Worm (Caenorhabditis elegans) whole organism, L4/young adult: Measurements from ENCODE around the gene Y4C6B.2.

Experiments
- W03F9.2 ChIP-seq: fragments of 150-350 bp; optimal IDR thresholded peaks from 2 replicates; lab custom pipeline; 2014; ENCODE audit warnings: missing biosample characterization, missing genetic modification characterization
- dao-5 ChIP-seq: sonication (generic microtip); optimal IDR thresholded peaks from 2 replicates; lab custom pipeline; 2016; ENCODE audit warnings: missing genotype, missing genetic modification characterization, moderate library complexity, missing compliant biosample characterization
- him-1 ChIP-seq: sonication (generic microtip); optimal IDR thresholded peaks from 2 replicates; lab custom pipeline; 2016; ENCODE audit warnings: missing genotype, missing genetic modification reagents, missing genetic modification characterization, missing compliant biosample characterization

The Y4C6B.2 gene

ce11 chrIV:5366567-5366966 lies 27.2 kb downstream of the Y4C6B.2 start, which contains the start of gene sand-1:
Gene sand-1, plus strand, starts transcription at chrIV:5366867.
- TF ChIP-seq dao-5 (no peak), W03F9.2 (tag; lab: Kevin White, UChicago) (no peak), him-1 (tag; lab: Kevin White, UChicago) (no peak)

ce11 chrIV:5367899-5368298 lies 28.5 kb downstream of the Y4C6B.2 start:
- TF ChIP-seq W03F9.2 (tag; lab: Kevin White, UChicago) (no peak), him-1 (tag; lab: Kevin White, UChicago) (no peak), dao-5 (no peak)

- TF ChIP-seq W03F9.2 (tag; lab: Kevin White, UChicago) (peak; percentile 46), him-1 (tag; lab: Kevin White, UChicago) (no peak)
Measured at ce11 chrIV:5368860-5369259, 29.5 kb downstream of the Y4C6B.2 start.

DNA sequence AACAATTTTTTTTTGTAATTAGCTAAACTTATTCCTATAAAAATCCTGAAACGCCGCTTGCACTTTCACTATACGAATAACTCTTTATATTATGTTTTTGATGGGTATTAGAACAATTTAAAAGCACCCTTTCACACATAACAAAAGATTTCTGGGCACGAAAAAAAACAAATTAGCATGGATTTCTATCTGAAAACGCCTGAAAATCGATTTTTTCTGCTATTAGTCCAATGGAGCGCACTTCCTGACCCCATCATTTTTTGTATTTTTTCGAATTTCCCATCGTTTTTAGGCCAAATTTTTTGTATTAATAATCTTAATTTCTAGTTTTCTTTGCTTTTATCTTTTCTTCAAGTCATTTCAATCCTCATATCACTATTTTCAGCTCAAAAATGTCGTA lies 30.0 kb downstream of the Y4C6B.2 start, which contains the start of gene F41H10.3:
TSS of gene F41H10.3 (plus strand) at position 388 of the 400 bp plus-strand sequence.
- TF ChIP-seq dao-5 (no peak), W03F9.2 (tag; lab: Kevin White, UChicago) (no peak), him-1 (tag; lab: Kevin White, UChicago) (no peak)

ce11 chrIV:5370914-5371313 lies 31.5 kb downstream of the Y4C6B.2 start:
- no peak for TF ChIP-seq him-1 (tag; lab: Kevin White, UChicago)
- no peak for TF ChIP-seq dao-5
- no peak for TF ChIP-seq W03F9.2 (tag; lab: Kevin White, UChicago)

DNA sequence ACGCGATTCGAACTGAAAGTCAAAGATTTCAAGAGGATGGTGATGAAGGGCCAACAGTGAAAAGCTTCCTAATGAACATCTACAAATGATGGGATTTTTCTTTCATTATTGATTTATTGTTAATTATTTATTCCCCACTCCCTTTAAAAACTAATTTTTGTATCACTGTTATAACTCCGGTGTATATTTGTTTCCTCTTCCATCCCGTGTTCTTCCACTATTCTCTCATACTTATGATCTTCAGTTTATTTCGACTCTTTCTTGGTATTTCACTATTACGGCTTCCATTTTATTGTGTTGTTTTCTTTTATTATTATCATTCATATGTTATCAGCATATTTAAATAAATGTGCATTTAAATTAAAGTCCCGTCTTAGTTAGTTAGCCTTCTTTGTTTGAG lies 34.9 kb downstream of the Y4C6B.2 start:
- TF ChIP-seq W03F9.2 (tag; lab: Kevin White, UChicago) = no peak
- TF ChIP-seq him-1 (tag; lab: Kevin White, UChicago) = no peak
- TF ChIP-seq dao-5 = no peak

DNA sequence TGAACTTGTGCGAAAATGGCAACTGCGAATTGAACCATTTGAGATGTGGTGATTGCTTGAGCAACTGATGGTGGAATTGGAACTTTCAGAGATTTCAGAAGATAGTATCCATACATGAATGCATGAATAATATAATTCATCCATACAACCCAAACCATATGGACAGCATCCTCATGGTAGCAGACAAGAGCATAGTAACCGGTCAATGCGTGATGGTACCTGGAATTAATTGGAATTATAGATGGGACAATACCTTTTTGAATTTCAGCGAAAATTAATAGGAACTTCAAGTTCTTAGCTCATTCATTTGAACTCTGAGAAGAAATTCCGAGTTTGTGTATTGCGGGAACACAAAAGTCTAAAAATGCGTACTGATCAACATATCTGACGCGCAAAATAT lies 35.6 kb downstream of the Y4C6B.2 start:
- no peak for TF ChIP-seq dao-5
- TF ChIP-seq him-1 (tag; lab: Kevin White, UChicago) = no peak
- no peak for TF ChIP-seq W03F9.2 (tag; lab: Kevin White, UChicago)

- TF ChIP-seq W03F9.2 (tag; lab: Kevin White, UChicago) = no peak
- TF ChIP-seq him-1 (tag; lab: Kevin White, UChicago) = no peak
- TF ChIP-seq dao-5 = no peak
Measured at ce11 chrIV:5377062-5377461, 37.7 kb downstream of the Y4C6B.2 start, which contains the start of gene elo-5. Gene elo-5, minus strand, starts transcription at chrIV:5377117.

DNA sequence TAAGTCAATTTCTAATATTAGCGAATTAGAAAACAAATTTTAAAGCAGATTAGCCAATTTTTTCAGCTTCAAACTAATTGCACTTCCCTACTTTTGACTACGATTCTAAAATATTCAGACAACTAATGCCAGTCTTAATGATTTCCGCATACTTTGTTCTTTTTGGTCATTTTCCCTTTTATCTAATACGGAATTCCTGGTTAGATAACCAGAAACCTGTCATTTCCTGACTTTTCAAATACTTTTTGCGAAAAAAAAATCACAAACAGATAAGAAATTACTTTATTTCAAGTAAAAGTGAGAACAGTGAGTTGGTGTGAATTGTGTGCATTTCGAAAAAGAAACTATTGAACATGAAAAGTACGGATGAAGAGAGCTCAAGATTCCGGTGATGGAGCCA lies 40.8 kb downstream of the Y4C6B.2 start:
- TF ChIP-seq W03F9.2 (tag; lab: Kevin White, UChicago) = no peak
- TF ChIP-seq dao-5 = no peak
- TF ChIP-seq him-1 (tag; lab: Kevin White, UChicago) = no peak

DNA sequence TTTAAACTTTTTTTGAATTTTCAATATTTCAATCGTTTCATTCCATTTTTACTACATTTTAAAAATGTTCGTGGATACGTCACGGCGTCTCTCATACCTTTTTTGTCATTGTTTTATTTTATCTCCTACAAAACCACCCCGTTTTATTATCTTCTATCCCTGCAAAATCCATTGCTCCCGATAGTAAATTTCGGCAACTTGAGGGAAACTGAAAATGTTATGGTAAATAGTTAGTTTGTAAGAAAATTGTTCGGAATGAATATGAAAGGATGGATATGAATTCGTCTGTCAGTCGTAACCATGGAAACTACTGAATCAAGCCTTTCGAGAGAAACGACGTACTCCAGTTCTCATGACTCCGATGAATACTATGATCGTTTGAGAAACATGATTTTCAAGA lies 42.0 kb downstream of the Y4C6B.2 start, which contains the start of gene F41H10.2:
TSS of gene F41H10.2 (plus strand) at position 301 of the 400 bp plus-strand sequence.
- TF ChIP-seq W03F9.2 (tag; lab: Kevin White, UChicago) = no peak
- no peak for TF ChIP-seq dao-5
- TF ChIP-seq him-1 (tag; lab: Kevin White, UChicago) = no peak

DNA sequence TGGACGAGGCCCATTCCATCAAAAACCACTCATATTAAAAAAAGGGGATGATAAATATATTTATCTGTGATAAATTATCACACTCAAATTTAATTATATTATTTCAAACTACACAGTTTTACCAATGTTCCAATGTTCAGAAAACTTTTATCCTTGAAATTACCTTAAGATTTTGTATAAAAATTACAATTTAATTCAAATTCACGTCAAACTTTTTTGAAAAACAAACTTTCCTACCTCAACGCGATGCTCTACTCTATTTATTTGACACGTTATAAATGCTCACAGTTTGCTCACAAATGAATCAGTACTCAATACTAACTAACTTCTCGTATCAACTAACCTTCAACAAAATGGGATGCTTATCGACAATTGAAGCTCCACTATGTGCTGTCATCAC lies 43.2 kb downstream of the Y4C6B.2 start, which contains the start of gene F41H10.1:
TSS of gene F41H10.1 (plus strand) at position 301 of the 400 bp plus-strand sequence.
- TF ChIP-seq him-1 (tag; lab: Kevin White, UChicago) (no peak), W03F9.2 (tag; lab: Kevin White, UChicago) (no peak), dao-5 (no peak)

- TF ChIP-seq dao-5 (no peak), him-1 (tag; lab: Kevin White, UChicago) (no peak), W03F9.2 (tag; lab: Kevin White, UChicago) (no peak)
Measured at ce11 chrIV:5385020-5385419, 45.6 kb downstream of the Y4C6B.2 start, which contains the start of gene F41H10.12. Gene F41H10.12, plus strand, starts transcription at chrIV:5385320.

ce11 chrIV:5388477-5389065 lies 49.2 kb downstream of the Y4C6B.2 start, which contains the start of gene elo-6:
Gene elo-6, minus strand, starts transcription at chrIV:5388559.
- TF ChIP-seq dao-5 (no peak), W03F9.2 (tag; lab: Kevin White, UChicago) (no peak), him-1 (tag; lab: Kevin White, UChicago) (no peak)

DNA sequence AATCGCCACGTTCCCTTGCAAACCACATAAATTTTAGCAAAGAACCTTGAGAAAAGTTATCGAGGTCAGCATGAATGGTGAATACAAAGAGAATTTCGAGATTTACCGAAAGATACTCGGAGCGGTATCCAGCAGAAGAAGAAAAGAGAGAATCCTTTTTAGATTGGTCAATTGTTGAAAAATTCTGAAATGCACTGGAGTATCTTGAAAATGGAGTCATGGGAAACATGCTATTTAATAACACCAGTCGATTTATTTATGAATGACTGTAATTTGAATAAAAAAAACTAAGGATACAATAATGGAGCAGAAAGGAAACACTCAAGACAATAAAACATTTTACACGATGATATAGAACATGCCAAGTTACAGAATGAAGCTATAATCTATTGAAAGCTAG lies 50.6 kb downstream of the Y4C6B.2 start:
- TF ChIP-seq him-1 (tag; lab: Kevin White, UChicago) = no peak
